Fruit fly (Drosophila melanogaster) whole organism, embryonic: ENCODE data around the gene CG13096.

ENCODE experiments used
- Atf-2 ChIP-seq: fragments of 200-800 bp; sonication (Bioruptor generic); optimal IDR thresholded peaks from 2 replicates; lab custom pipeline; 2016; ENCODE audit warnings: missing biosample characterization, missing genetic modification characterization
- CG10431 ChIP-seq: fragments of 200-800 bp; sonication (Bioruptor generic); optimal IDR thresholded peaks from 3 replicates; lab custom pipeline; 2018; ENCODE audit warnings: missing biosample characterization, mild to moderate bottlenecking, missing genetic modification characterization
- CG11398 ChIP-seq: fragments of 200-800 bp; sonication (Bioruptor generic); optimal IDR thresholded peaks from 2 replicates; lab custom pipeline; 2016; ENCODE audit warnings: missing biosample characterization, missing genetic modification characterization
- CG11560 ChIP-seq: fragments of 200-800 bp; sonication (Bioruptor generic); IDR thresholded peaks from 3 replicates; pipeline ENCODE4 v1.3.6; 2022; ENCODE audit warnings: missing biosample characterization, missing genetic modification characterization
- CG12071 ChIP-seq: fragments of 200-800 bp; sonication (Bioruptor generic); optimal IDR thresholded peaks from 3 replicates; lab custom pipeline; 2018; ENCODE audit warnings: missing biosample characterization, mild to moderate bottlenecking, missing genetic modification characterization
- CG12155 ChIP-seq: fragments of 200-800 bp; sonication (Bioruptor generic); optimal IDR thresholded peaks from 3 replicates; lab custom pipeline; 2016; ENCODE audit warnings: missing biosample characterization, missing genetic modification characterization
- CG14965 ChIP-seq: fragments of 200-800 bp; sonication (Bioruptor generic); optimal IDR thresholded peaks from 2 replicates; lab custom pipeline; 2016; ENCODE audit warnings: missing biosample characterization, missing genetic modification characterization, borderline replicate concordance
- CG15601 ChIP-seq: fragments of 200-800 bp; sonication (Bioruptor generic); optimal IDR thresholded peaks from 3 replicates; lab custom pipeline; 2019; ENCODE audit warnings: missing biosample characterization, mild to moderate bottlenecking, missing genetic modification characterization, moderate library complexity
- CG1647 ChIP-seq: fragments of 200-800 bp; sonication (Bioruptor generic); optimal IDR thresholded peaks from 3 replicates; lab custom pipeline; 2016; ENCODE audit warnings: missing biosample characterization, missing genetic modification characterization
- CG16813 ChIP-seq: fragments of 200-800 bp; sonication (Bioruptor generic); IDR thresholded peaks from 3 replicates; pipeline ENCODE4 v1.3.6; 2022; ENCODE audit warnings: missing biosample characterization, missing genetic modification characterization; ENCODE audit not compliant: partially characterized antibody
- CG2889 ChIP-seq: fragments of 200-800 bp; sonication (Bioruptor generic); IDR thresholded peaks from 3 replicates; pipeline ENCODE4 v1.3.6; 2022; ENCODE audit warnings: missing biosample characterization, missing genetic modification characterization
- CG30403 ChIP-seq: fragments of 200-800 bp; sonication (Bioruptor generic); optimal IDR thresholded peaks from 3 replicates; lab custom pipeline; 2016; ENCODE audit warnings: missing biosample characterization, missing genetic modification characterization
- CG3163 ChIP-seq: fragments of 200-800 bp; sonication (Bioruptor generic); optimal IDR thresholded peaks from 3 replicates; lab custom pipeline; 2016; ENCODE audit warnings: missing biosample characterization, missing genetic modification characterization
- CG32767 ChIP-seq: fragments of 200-800 bp; sonication (Bioruptor generic); IDR thresholded peaks from 2 replicates; pipeline ENCODE4 v1.3.6; 2022; ENCODE audit warnings: missing biosample characterization, missing genetic modification characterization
- CG4328 ChIP-seq: fragments of 200-800 bp; sonication (Bioruptor generic); optimal IDR thresholded peaks from 3 replicates; lab custom pipeline; 2017; ENCODE audit warnings: missing biosample characterization, missing genetic modification reagents, missing genetic modification characterization
- CG43689 ChIP-seq: fragments of 200-800 bp; sonication (Bioruptor generic); IDR thresholded peaks from 2 replicates; pipeline ENCODE4 v1.3.6; 2022; ENCODE audit warnings: missing biosample characterization, missing genetic modification characterization
- CG6791 ChIP-seq: fragments of 200-800 bp; sonication (Bioruptor generic); IDR thresholded peaks from 3 replicates; pipeline ENCODE4 v1.3.6; 2022; ENCODE audit warnings: missing biosample characterization, missing genetic modification characterization; ENCODE audit not compliant: partially characterized antibody
- CG9437 ChIP-seq: fragments of 200-800 bp; sonication (Bioruptor generic); optimal IDR thresholded peaks from 2 replicates; lab custom pipeline; 2018; ENCODE audit warnings: missing biosample characterization, mild to moderate bottlenecking, missing genetic modification characterization
- CG9609 ChIP-seq: fragments of 200-800 bp; sonication (Bioruptor generic); optimal IDR thresholded peaks from 3 replicates; lab custom pipeline; 2016; ENCODE audit warnings: missing biosample characterization, missing genetic modification characterization
- CG9876 ChIP-seq: fragments of 200-800 bp; sonication (Bioruptor generic); optimal IDR thresholded peaks from 2 replicates; lab custom pipeline; 2016; ENCODE audit warnings: missing biosample characterization, missing genetic modification characterization
- Camta ChIP-seq: fragments of 200-800 bp; sonication (Bioruptor generic); optimal IDR thresholded peaks from 2 replicates; lab custom pipeline; 2016; ENCODE audit warnings: missing biosample characterization, missing genetic modification characterization
- HLH4C ChIP-seq: fragments of 200-800 bp; sonication (Bioruptor generic); IDR thresholded peaks from 3 replicates; pipeline ENCODE4 v1.3.6; 2022; ENCODE audit warnings: missing biosample characterization, missing genetic modification characterization; ENCODE audit not compliant: partially characterized antibody
- HmgD ChIP-seq: fragments of 200-800 bp; sonication (Bioruptor generic); optimal IDR thresholded peaks from 3 replicates; lab custom pipeline; 2016; ENCODE audit warnings: missing biosample characterization, missing genetic modification characterization
- Kr ChIP-seq: fragments of 200-800 bp; sonication (Bioruptor generic); optimal IDR thresholded peaks from 2 replicates; lab custom pipeline; 2017; ENCODE audit warnings: missing biosample characterization, mild to moderate bottlenecking, missing genetic modification characterization
- Myb ChIP-seq: fragments of 200-800 bp; sonication (Bioruptor generic); optimal IDR thresholded peaks from 2 replicates; lab custom pipeline; 2016; ENCODE audit warnings: missing biosample characterization, missing genetic modification characterization
- Oaz ChIP-seq: fragments of 200-800 bp; sonication (Bioruptor generic); IDR thresholded peaks from 2 replicates; pipeline ENCODE4 v1.3.6; 2022; ENCODE audit warnings: missing biosample characterization, missing genetic modification characterization
- Pdp1 ChIP-seq, 2 experiments: fragments of 200-800 bp; sonication (Bioruptor generic); optimal IDR thresholded peaks; 3 replicates each; lab custom pipeline; 2016; ENCODE audit warnings: missing biosample characterization in 2 of 2, missing genetic modification characterization in 2 of 2, mild to moderate bottlenecking in 1 of 2, moderate library complexity in 1 of 2
- Rx ChIP-seq: fragments of 200-800 bp; sonication (Bioruptor generic); IDR thresholded peaks from 2 replicates; pipeline ENCODE4 v1.3.6; 2022; ENCODE audit warnings: missing biosample characterization, missing genetic modification characterization
- Sin3A ChIP-seq: fragments of >200 bp; optimal IDR thresholded peaks from 2 replicates; lab custom pipeline; 2018
- Trl ChIP-seq, 3 experiments: fragments of >200 bp in 2 of 3; fragments of 200-800 bp in 1 of 3; sonication (Bioruptor generic) in 1 of 3; optimal IDR thresholded peaks; 2 replicates in 1 of 3; 3 replicates in 2 of 3; lab custom pipeline; 2016 to 2017; ENCODE audit warnings: missing biosample characterization in 1 of 3, missing genetic modification characterization in 1 of 3
- al ChIP-seq: fragments of 200-800 bp; sonication (Bioruptor generic); IDR thresholded peaks from 2 replicates; pipeline ENCODE4 v1.3.6; 2022; ENCODE audit warnings: missing biosample characterization, missing genetic modification characterization
- ap ChIP-seq: fragments of 200-800 bp; sonication (Bioruptor generic); IDR thresholded peaks from 2 replicates; pipeline ENCODE4 v1.3.6; 2022; ENCODE audit warnings: missing biosample characterization, missing genetic modification characterization
- ase ChIP-seq: fragments of 200-800 bp; sonication (Bioruptor generic); IDR thresholded peaks from 3 replicates; pipeline ENCODE4 v1.3.6; 2022; ENCODE audit warnings: missing biosample characterization, missing genetic modification characterization
- ash1 ChIP-seq: fragments of 200-800 bp; sonication (Bioruptor generic); optimal IDR thresholded peaks from 2 replicates; lab custom pipeline; 2018; ENCODE audit warnings: missing biosample characterization, mild to moderate bottlenecking, missing genetic modification characterization
- chinmo ChIP-seq: fragments of 200-800 bp; sonication (Bioruptor generic); IDR thresholded peaks from 4 replicates; pipeline ENCODE4 v1.3.6; 2022; ENCODE audit warnings: missing biosample characterization, missing genetic modification characterization; ENCODE audit not compliant: partially characterized antibody
- danr ChIP-seq: fragments of 200-800 bp; sonication (Bioruptor generic); IDR thresholded peaks from 2 replicates; pipeline ENCODE4 v1.3.6; 2022; ENCODE audit warnings: missing biosample characterization, missing genetic modification characterization
- en ChIP-seq: fragments of 200-800 bp; sonication (Bioruptor generic); optimal IDR thresholded peaks from 2 replicates; lab custom pipeline; 2016; ENCODE audit warnings: missing biosample characterization, missing genetic modification characterization
- eyg ChIP-seq: fragments of 200-800 bp; sonication (Bioruptor generic); optimal IDR thresholded peaks from 3 replicates; lab custom pipeline; 2016; ENCODE audit warnings: missing biosample characterization, missing genetic modification characterization
- gsb-n ChIP-seq: fragments of 200-800 bp; sonication (Bioruptor generic); optimal IDR thresholded peaks from 3 replicates; lab custom pipeline; 2018; ENCODE audit warnings: missing biosample characterization, mild to moderate bottlenecking, missing genetic modification characterization
- lmd ChIP-seq: fragments of 200-800 bp; sonication (Bioruptor generic); IDR thresholded peaks from 2 replicates; pipeline ENCODE4 v1.3.6; 2022; ENCODE audit warnings: missing biosample characterization, missing genetic modification characterization
- lov ChIP-seq, 2 experiments: fragments of 200-800 bp in 1 of 2; fragments of >200 bp in 1 of 2; sonication (Bioruptor generic) in 1 of 2; IDR thresholded peaks in 1 of 2; optimal IDR thresholded peaks in 1 of 2; 2 replicates in 1 of 2; 3 replicates in 1 of 2; pipeline versions ENCODE4 v1.3.6 to Lab custom; 2017 to 2022; ENCODE audit warnings: missing biosample characterization in 1 of 2, missing genetic modification characterization in 1 of 2
- mld ChIP-seq: fragments of 200-800 bp; sonication (Bioruptor generic); IDR thresholded peaks from 3 replicates; pipeline ENCODE4 v1.3.6; 2022; ENCODE audit warnings: missing biosample characterization, missing genetic modification characterization; ENCODE audit not compliant: partially characterized antibody
- prd ChIP-seq, 3 experiments: fragments of >200 bp in 2 of 3; fragments of 200-800 bp in 1 of 3; sonication (Bioruptor generic) in 1 of 3; optimal IDR thresholded peaks in 2 of 3; IDR thresholded peaks in 1 of 3; 2 replicates in 2 of 3; 3 replicates in 1 of 3; pipeline versions ENCODE4 v1.3.6 to Lab custom; 2017 to 2022; ENCODE audit warnings: missing biosample characterization in 1 of 3, missing genetic modification characterization in 1 of 3
- rib ChIP-seq: fragments of 200-800 bp; sonication (Bioruptor generic); IDR thresholded peaks from 2 replicates; pipeline ENCODE4 v1.3.6; 2022; ENCODE audit warnings: missing biosample characterization, missing genetic modification characterization
- ro ChIP-seq: fragments of 200-800 bp; sonication (Bioruptor generic); IDR thresholded peaks from 2 replicates; pipeline ENCODE4 v1.3.6; 2022; ENCODE audit warnings: missing biosample characterization, missing genetic modification characterization
- row ChIP-seq: fragments of 200-800 bp; sonication (Bioruptor generic); IDR thresholded peaks from 3 replicates; pipeline ENCODE4 v1.3.6; 2022; ENCODE audit warnings: missing biosample characterization, missing genetic modification characterization
- sisA ChIP-seq: fragments of 200-800 bp; sonication (Bioruptor generic); IDR thresholded peaks from 2 replicates; pipeline ENCODE4 v1.3.6; 2022; ENCODE audit warnings: missing biosample characterization, missing genetic modification characterization
- vfl ChIP-seq: fragments of 200-800 bp; sonication (Bioruptor generic); optimal IDR thresholded peaks from 2 replicates; lab custom pipeline; 2016; ENCODE audit warnings: missing biosample characterization, missing genetic modification characterization

CG13096 gene

dm6 chr2L:8534515-8535295 lies 23.0 kb upstream of the CG13096 start (continued):
- peak; percentile 92 for TF ChIP-seq CG32767
- peak; percentile 69 for TF ChIP-seq CG11398 (GFP tag; lab: Kevin White, UChicago)
- TF ChIP-seq row (GFP tag; lab: Robert Waterston, UW), result peak; percentile 96
- peak; percentile 78 for TF ChIP-seq CG1647 (GFP tag; lab: Kevin White, UChicago)
- TF ChIP-seq ash1 (GFP tag; lab: Kevin White, UChicago), result no peak
- peak; percentile 82 for TF ChIP-seq CG12155
- peak; percentile 97 for TF ChIP-seq sisA
- peak; percentile 70 for TF ChIP-seq CG9437 (GFP tag; lab: Kevin White, UChicago)
- TF ChIP-seq Rx, result peak; percentile 95
- peak; percentile 25; the same call in 1 of the 2 replicates for TF ChIP-seq rib (GFP tag; lab: Robert Waterston, UW)
- TF ChIP-seq ase (GFP tag; lab: Robert Waterston, UW), result peak; percentile 94
- 0 out of 3 replicates have a peak, but pooled peaks have one; percentile 54 for TF ChIP-seq HLH4C (GFP tag; lab: Robert Waterston, UW)
- TF ChIP-seq CG12071 (GFP tag; lab: Kevin White, UChicago), result peak; percentile 93
- no peak for TF ChIP-seq Kr
- peak; percentile 90 for TF ChIP-seq Oaz (GFP tag; lab: Robert Waterston, UW)
- TF ChIP-seq mld (GFP tag; lab: Robert Waterston, UW), result no peak
- peak; percentile 72 for TF ChIP-seq CG9609 (GFP tag; lab: Kevin White, UChicago)
- TF ChIP-seq vfl (GFP tag; lab: Kevin White, UChicago), result peak; percentile 75
- peak; percentile 65 for TF ChIP-seq al
- no peak for TF ChIP-seq prd (optimal IDR thresholded peaks at IDR 0.05; lab: Kevin White, UChicago)
- TF ChIP-seq prd (GFP tag; IDR thresholded peaks at IDR 0.05; lab: Robert Waterston, UW), result peak; percentile 95
- TF ChIP-seq Myb, result peak; percentile 28
- TF ChIP-seq ro (GFP tag; lab: Robert Waterston, UW), result peak; percentile 90
- peak; percentile 82 for TF ChIP-seq Atf-2 (GFP tag; lab: Kevin White, UChicago)
- TF ChIP-seq CG9876 (GFP tag; lab: Kevin White, UChicago), result peak; percentile 39
- TF ChIP-seq CG43689 (GFP tag; lab: Robert Waterston, UW), result peak; percentile 86
- TF ChIP-seq CG15601 (tag; lab: Kevin White, UChicago), result peak; percentile 96
- peak; percentile 79 for TF ChIP-seq Camta (GFP tag; lab: Kevin White, UChicago)
- TF ChIP-seq CG4328, result peak; percentile 90
- TF ChIP-seq en, result peak; percentile 81
- TF ChIP-seq eyg (GFP tag; lab: Kevin White, UChicago), result peak; percentile 31
- TF ChIP-seq CG16813, result no peak
- TF ChIP-seq CG11560 (tag; lab: Robert Waterston, UW), result peak; percentile 84
- peak; percentile 92 for TF ChIP-seq CG10431
- no peak; the same call in 2 of the 3 replicates for TF ChIP-seq CG6791 (GFP tag; lab: Robert Waterston, UW)
- TF ChIP-seq CG30403, result peak; percentile 91
- peak; percentile 93 for TF ChIP-seq ap (GFP tag; lab: Robert Waterston, UW)
- peak; percentile 91 for TF ChIP-seq CG3163 (GFP tag; lab: Kevin White, UChicago)
- TF ChIP-seq Trl (optimal IDR thresholded peaks at IDR 0.05; lab: Kevin White, UChicago), result peak; percentile 92 to 96
- TF ChIP-seq Trl (GFP tag; optimal IDR thresholded peaks at IDR 0.05; lab: Kevin White, UChicago), result peak; percentile 82
- TF ChIP-seq Sin3A, result no peak
- peak; percentile 90; the same call in 3 of the 4 replicates for TF ChIP-seq chinmo (GFP tag; lab: Robert Waterston, UW)
- TF ChIP-seq danr, result peak; percentile 94
- peak; percentile 95 for TF ChIP-seq lmd (GFP tag; lab: Robert Waterston, UW)
- peak; percentile 77; the same call in 2 of the 3 replicates for TF ChIP-seq CG2889 (GFP tag; lab: Robert Waterston, UW)
- TF ChIP-seq Pdp1 (GFP tag; optimal IDR thresholded peaks at IDR 0.05; lab: Kevin White, UChicago), result peak; percentile 83 to 87
- peak; percentile 96 for TF ChIP-seq gsb-n
- no peak for TF ChIP-seq HmgD (GFP tag; lab: Kevin White, UChicago)
- no peak for TF ChIP-seq lov (optimal IDR thresholded peaks at IDR 0.05; lab: Kevin White, UChicago)
- peak; percentile 86; the same call in 2 of the 3 replicates for TF ChIP-seq lov (GFP tag; IDR thresholded peaks at IDR 0.05; lab: Robert Waterston, UW)
- TF ChIP-seq CG14965 (GFP tag; lab: Kevin White, UChicago), result no peak
